Worm (Caenorhabditis elegans) whole organism, dauer: ENCODE data around the gene E04F6.15.

Source experiments
- unc-62 ChIP-seq: sonication (generic microtip); optimal IDR thresholded peaks from 2 replicates; lab custom pipeline; 2017; ENCODE audit warnings: missing biosample characterization, missing genetic modification reagents, missing genetic modification characterization

The E04F6.15 gene

DNA sequence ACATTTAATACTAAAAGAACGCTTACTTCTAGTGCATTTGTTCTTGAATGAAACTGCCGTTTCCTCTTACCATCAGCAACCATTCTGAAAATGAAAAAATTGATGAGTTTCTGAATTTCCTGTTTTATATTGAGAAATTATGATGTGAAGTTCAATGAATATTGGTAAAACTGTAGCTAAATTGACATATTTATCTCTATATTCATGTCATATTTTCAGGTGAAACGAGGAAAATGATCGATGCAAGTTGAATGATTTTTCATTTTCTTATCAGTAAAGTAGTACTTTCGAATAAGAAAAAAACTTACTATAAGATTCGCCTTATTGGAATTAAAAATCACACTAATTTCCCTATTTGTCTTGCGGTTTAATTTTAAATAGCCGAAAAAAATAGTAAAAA, at the start of gene E04F6.15:
Gene E04F6.15, minus strand, starts transcription at position 101 of the 400 bp plus-strand sequence.
- TF ChIP-seq unc-62 (GFP tag; lab: Kevin White, UChicago), result no peak

ce11 chrII:7255614-7256162, 45.6 kb upstream of the E04F6.15 start, which contains the start of gene F32A5.8:
Gene F32A5.8 (plus strand): TSS chrII:7256112.
- no peak for TF ChIP-seq unc-62 (GFP tag; lab: Kevin White, UChicago)

ce11 chrII:7253073-7253472, 43.0 kb upstream of the E04F6.15 start, which contains the start of gene lsm-4:
Gene lsm-4 (minus strand): TSS chrII:7253163.
- no peak for TF ChIP-seq unc-62 (GFP tag; lab: Kevin White, UChicago)

DNA sequence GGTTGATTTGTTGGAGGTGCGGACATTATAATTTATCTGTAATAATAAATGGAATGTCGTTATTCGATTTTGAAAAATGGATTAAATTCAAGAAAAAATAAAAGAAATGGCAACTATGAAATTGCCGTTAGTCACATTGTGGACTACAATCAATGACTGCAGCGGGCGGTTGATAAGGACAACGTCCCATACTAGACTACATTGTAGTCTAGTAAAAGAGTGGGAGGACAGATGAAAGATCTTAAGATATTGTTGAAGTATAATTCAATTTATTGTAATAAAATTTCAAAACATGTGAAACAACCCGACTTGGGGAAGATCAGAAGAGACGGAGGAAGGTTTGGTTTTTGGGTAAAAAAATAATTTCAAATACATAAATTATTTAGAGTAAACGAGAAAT, 41.9 kb upstream of the E04F6.15 start, which contains the start of the genes prx-13 and ada-2:
Gene prx-13, minus strand, starts transcription at position 38 of the 400 bp plus-strand sequence.
Gene ada-2, plus strand, starts transcription at position 282 of the 400 bp plus-strand sequence.
- TF ChIP-seq unc-62 (GFP tag; lab: Kevin White, UChicago), result no peak

DNA sequence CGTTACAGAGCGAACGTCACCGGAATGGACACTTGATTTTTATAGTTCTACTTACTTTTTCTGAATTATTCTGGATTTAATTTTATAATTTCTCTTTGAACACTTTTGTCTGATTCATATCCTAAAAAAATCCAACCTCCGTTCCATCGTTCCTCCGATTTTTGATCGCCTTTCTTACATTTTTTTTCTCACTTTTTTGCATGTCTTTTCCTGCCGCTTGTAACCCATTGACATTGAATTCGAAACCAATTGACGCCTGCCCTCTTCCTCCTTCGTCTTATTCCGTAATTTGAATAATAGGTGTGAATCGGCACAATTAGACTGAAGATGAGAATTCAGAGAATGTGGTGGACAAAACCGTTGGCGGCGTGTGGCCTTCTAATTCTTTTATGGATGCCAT, 35.5 kb upstream of the E04F6.15 start, which contains the start of gene skpo-3:
Gene skpo-3, plus strand, starts transcription at position 301 of the 400 bp plus-strand sequence.
- no peak for TF ChIP-seq unc-62 (GFP tag; lab: Kevin White, UChicago)

DNA sequence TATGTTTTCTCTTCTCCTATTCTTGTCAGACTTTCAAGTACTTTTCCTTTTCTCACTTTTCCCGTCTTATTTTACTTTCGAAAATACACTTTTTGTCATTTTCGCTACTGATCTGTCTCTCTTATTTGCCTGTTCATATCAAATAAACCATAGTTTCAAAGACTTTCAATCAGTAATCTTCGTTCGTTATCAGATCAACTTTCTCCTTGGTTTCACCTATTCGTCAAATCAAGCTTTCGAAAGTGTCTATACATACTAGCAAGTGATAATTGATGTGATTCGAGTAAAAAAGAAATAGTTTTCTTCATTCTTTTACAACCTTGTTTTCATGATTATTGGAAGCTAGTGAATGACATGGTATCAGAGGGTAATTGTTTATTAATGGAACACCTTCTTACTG, 32.7 kb upstream of the E04F6.15 start:
- no peak for TF ChIP-seq unc-62 (GFP tag; lab: Kevin White, UChicago)

- no peak for TF ChIP-seq unc-62 (GFP tag; lab: Kevin White, UChicago)
These were observed 29.6 kb upstream of the E04F6.15 start for ce11 chrII:7239705-7240104.

DNA sequence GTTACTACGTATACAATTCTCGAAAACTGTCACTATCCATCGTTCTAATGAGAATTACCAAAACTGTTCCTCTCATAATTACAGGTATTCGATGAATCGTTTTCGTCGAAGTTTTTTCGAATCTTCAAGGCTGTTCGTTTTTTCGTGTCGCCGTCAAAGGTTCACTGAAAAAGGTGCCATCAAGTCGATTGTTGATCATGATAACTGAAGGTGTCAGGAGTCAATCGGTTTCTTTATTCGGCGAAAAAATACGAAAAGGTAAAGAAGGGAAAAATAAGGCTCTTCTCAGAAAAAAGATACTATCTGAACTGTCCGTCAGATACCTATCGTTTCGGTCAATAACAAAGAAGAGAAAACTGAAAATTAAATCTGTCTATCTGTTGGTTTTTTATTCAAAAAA, 28.7 kb upstream of the E04F6.15 start:
- no peak for TF ChIP-seq unc-62 (GFP tag; lab: Kevin White, UChicago)

ce11 chrII:7238248-7238647, 28.2 kb upstream of the E04F6.15 start, which contains the start of gene aqp-1:
Gene aqp-1 (minus strand): TSS chrII:7238349.
- no peak for TF ChIP-seq unc-62 (GFP tag; lab: Kevin White, UChicago)

ce11 chrII:7236937-7237336, 26.9 kb upstream of the E04F6.15 start:
- TF ChIP-seq unc-62 (GFP tag; lab: Kevin White, UChicago), result no peak

ce11 chrII:7233274-7233673, 23.2 kb upstream of the E04F6.15 start:
- no peak for TF ChIP-seq unc-62 (GFP tag; lab: Kevin White, UChicago)

ce11 chrII:7232517-7232916, 22.4 kb upstream of the E04F6.15 start, which contains the start of gene ctsa-3.1:
Gene ctsa-3.1 (plus strand): TSS chrII:7232853.
- no peak for TF ChIP-seq unc-62 (GFP tag; lab: Kevin White, UChicago)

- TF ChIP-seq unc-62 (GFP tag; lab: Kevin White, UChicago), result no peak
These were observed 21.9 kb upstream of the E04F6.15 start for ce11 chrII:7231951-7232350.

- TF ChIP-seq unc-62 (GFP tag; lab: Kevin White, UChicago), result no peak
These were observed 20.6 kb upstream of the E04F6.15 start for ce11 chrII:7230684-7231083.

DNA sequence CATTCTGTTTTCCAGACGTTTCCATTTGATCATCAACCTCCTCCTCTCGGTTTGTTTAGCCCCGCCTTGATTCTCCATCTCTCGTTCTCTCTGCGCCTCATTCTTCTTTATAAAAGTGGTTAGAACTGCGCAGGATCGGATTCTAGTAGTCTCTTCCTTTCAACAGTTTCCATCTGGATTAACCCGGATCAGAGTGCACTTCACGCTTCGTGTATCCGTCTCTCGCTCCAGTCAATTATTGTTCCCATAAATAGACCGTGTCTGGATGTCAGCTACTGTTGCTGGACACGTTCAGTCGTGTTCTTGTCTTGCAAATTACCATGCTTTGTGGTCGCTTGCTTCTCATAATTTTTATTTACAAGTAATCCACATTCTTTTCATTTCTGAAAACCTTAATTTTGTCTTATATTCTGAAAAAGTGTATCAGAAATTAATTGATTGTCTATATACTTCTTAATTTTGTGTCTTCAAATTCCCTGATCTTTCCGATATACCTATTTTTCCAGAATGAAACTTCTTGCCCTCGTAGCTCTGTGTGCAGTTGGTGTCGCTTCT, 18.6 kb upstream of the E04F6.15 start, which contains the start of gene F32A5.4:
Gene F32A5.4, plus strand, starts transcription at position 505 of the 555 bp plus-strand sequence.
- no peak for TF ChIP-seq unc-62 (GFP tag; lab: Kevin White, UChicago)

DNA sequence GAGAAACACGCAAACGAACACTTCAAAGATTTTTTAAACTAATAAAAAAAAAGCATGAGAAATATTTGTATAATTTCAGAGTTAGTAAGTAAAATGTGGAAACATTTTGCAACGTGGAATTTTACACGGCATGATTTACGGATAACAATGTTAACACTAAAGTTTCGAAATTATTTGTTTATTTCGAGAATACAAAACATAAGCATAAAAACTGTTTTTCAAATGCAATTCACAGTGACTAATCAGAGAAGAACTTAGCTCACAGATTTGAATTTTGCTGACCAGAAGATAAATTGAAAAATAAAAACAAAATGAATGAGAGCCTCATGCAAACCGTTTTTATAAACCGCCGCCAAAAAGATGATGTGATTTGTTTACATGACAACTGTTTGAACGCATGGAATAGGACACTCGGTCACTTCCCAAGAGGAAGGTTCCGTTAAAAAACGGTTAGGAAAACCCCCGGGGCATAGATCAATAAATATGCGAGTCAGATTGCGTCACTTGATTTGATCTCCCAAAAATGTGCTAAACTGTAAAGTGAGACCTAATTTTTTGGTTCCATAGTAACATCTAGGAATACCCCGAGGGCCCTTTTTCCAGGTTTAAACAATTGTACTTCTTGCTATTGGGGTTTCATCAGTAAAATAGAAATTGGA, 15.9 kb upstream of the E04F6.15 start, which contains the start of gene clh-3:
Gene clh-3, minus strand, starts transcription at position 51 of the 659 bp plus-strand sequence.
- no peak for TF ChIP-seq unc-62 (GFP tag; lab: Kevin White, UChicago)
